Fruit fly (Drosophila melanogaster): ENCODE data around the gene CG31100.

DNA sequence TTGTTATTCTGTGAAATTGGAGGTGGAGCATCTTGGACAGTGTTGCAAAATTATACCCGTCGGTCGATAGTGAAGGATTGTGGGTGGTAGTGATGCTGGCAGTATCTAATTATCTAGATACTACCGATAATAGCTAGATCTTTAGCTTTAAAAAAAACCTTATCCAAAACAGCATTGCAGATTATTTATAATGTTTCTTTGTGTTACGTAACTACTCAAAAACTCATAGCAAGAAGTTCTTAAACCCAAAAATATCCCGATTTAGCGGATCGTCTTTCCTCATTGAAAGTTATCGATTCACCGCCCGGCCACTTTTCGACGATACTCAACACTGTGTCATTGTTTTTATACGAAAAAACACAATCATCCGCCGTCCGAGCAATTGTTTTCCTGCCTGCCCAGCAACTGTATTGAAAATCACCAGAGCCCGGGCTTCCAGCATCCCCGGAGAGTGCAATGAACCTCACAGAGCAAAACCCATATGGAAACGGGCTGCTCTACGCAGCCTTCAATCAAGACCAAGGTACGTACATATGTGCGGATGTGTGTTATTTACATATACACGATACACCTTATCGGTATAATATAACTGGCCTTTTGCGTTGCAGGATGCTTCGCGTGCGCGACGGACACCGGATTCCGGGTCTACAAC is 10.4 kb downstream of the CG31100 start, which contains the start of gene CG11975:
- TF ChIP-seq pan (optimal IDR thresholded peaks at IDR 0.05) (no peak), psq (optimal IDR thresholded peaks at IDR 0.05) (no peak)

All from whole organism.